Fruit fly (Drosophila melanogaster) whole organism, embryonic: ENCODE results near the gene hry.

Experiments used
- Bgb ChIP-seq: fragments of 200-800 bp; sonication (Bioruptor generic); IDR thresholded peaks from 2 replicates; pipeline ENCODE4 v1.3.6; 2022; ENCODE audit warnings: missing biosample characterization, missing genetic modification characterization; ENCODE audit not compliant: partially characterized antibody
- BtbVII ChIP-seq: fragments of 200-800 bp; sonication (Bioruptor generic); optimal IDR thresholded peaks from 3 replicates; lab custom pipeline; 2017; ENCODE audit warnings: missing biosample characterization, mild to moderate bottlenecking, missing genetic modification characterization
- Bteb2 ChIP-seq: fragments of 200-800 bp; sonication (Bioruptor generic); optimal IDR thresholded peaks from 2 replicates; lab custom pipeline; 2016; ENCODE audit warnings: missing biosample characterization, missing genetic modification characterization
- CG10431 ChIP-seq: fragments of 200-800 bp; sonication (Bioruptor generic); optimal IDR thresholded peaks from 3 replicates; lab custom pipeline; 2018; ENCODE audit warnings: missing biosample characterization, mild to moderate bottlenecking, missing genetic modification characterization
- CG11456 ChIP-seq: fragments of 200-800 bp; sonication (Bioruptor generic); IDR thresholded peaks from 3 replicates; pipeline ENCODE4 v1.3.6; 2022; ENCODE audit warnings: missing biosample characterization, missing genetic modification characterization
- CG11560 ChIP-seq: fragments of 200-800 bp; sonication (Bioruptor generic); IDR thresholded peaks from 3 replicates; pipeline ENCODE4 v1.3.6; 2022; ENCODE audit warnings: missing biosample characterization, missing genetic modification characterization
- CG12299 ChIP-seq: fragments of 200-800 bp; sonication (Bioruptor generic); optimal IDR thresholded peaks from 2 replicates; lab custom pipeline; 2018; ENCODE audit warnings: missing biosample characterization, mild to moderate bottlenecking, missing genetic modification characterization
- CG15011 ChIP-seq: fragments of 200-800 bp; sonication (Bioruptor generic); optimal IDR thresholded peaks from 3 replicates; lab custom pipeline; 2018; ENCODE audit warnings: missing biosample characterization, mild to moderate bottlenecking, missing genetic modification characterization
- CG1529 ChIP-seq: fragments of 200-800 bp; sonication (Bioruptor generic); optimal IDR thresholded peaks from 3 replicates; lab custom pipeline; 2018; ENCODE audit warnings: missing biosample characterization, missing genetic modification characterization
- CG1603 ChIP-seq: fragments of 200-800 bp; sonication (Bioruptor generic); optimal IDR thresholded peaks from 2 replicates; lab custom pipeline; 2019; ENCODE audit warnings: missing biosample characterization, mild to moderate bottlenecking, missing genetic modification characterization, moderate library complexity
- CG17612 ChIP-seq: fragments of 200-800 bp; sonication (Bioruptor generic); IDR thresholded peaks from 2 replicates; pipeline ENCODE4 v1.3.6; 2022; ENCODE audit warnings: missing biosample characterization, missing genetic modification characterization
- CG18619 ChIP-seq: fragments of 200-800 bp; sonication (Bioruptor generic); optimal IDR thresholded peaks from 3 replicates; lab custom pipeline; 2017; ENCODE audit warnings: missing biosample characterization, mild to moderate bottlenecking, missing genetic modification characterization
- CG2199 ChIP-seq: fragments of 200-800 bp; sonication (Bioruptor generic); IDR thresholded peaks from 3 replicates; pipeline ENCODE4 v1.3.6; 2022; ENCODE audit warnings: missing biosample characterization, missing genetic modification characterization
- CG34224 ChIP-seq: fragments of 200-800 bp; sonication (Bioruptor generic); IDR thresholded peaks from 3 replicates; pipeline ENCODE4 v1.3.6; 2022; ENCODE audit warnings: missing biosample characterization, missing genetic modification characterization; ENCODE audit not compliant: partially characterized antibody
- CG34376 ChIP-seq: fragments of 200-800 bp; sonication (Bioruptor generic); optimal IDR thresholded peaks from 2 replicates; lab custom pipeline; 2018; ENCODE audit warnings: missing biosample characterization, mild to moderate bottlenecking, missing genetic modification characterization
- CG42726 ChIP-seq: fragments of 200-800 bp; sonication (Bioruptor generic); IDR thresholded peaks from 2 replicates; pipeline ENCODE4 v1.3.6; 2022; ENCODE audit warnings: missing biosample characterization, missing genetic modification characterization; ENCODE audit not compliant: partially characterized antibody
- CG4617 ChIP-seq: fragments of 200-800 bp; sonication (Bioruptor generic); optimal IDR thresholded peaks from 3 replicates; lab custom pipeline; 2016; ENCODE audit warnings: missing biosample characterization, missing genetic modification characterization, borderline replicate concordance
- CG6683 ChIP-seq: fragments of 200-800 bp; sonication (Bioruptor generic); optimal IDR thresholded peaks from 2 replicates; lab custom pipeline; 2017; ENCODE audit warnings: missing biosample characterization, mild to moderate bottlenecking, missing genetic modification characterization, missing genetic modification reagents
- CG6689 ChIP-seq: fragments of 200-800 bp; sonication (Bioruptor generic); IDR thresholded peaks from 2 replicates; pipeline ENCODE4 v1.3.6; 2022; ENCODE audit warnings: missing biosample characterization, missing genetic modification characterization
- CG8281 ChIP-seq: fragments of 200-800 bp; sonication (Bioruptor generic); optimal IDR thresholded peaks from 2 replicates; lab custom pipeline; 2018; ENCODE audit warnings: missing biosample characterization, mild to moderate bottlenecking, missing genetic modification characterization, moderate library complexity
- CG9727 ChIP-seq: fragments of 200-800 bp; sonication (Bioruptor generic); optimal IDR thresholded peaks from 3 replicates; lab custom pipeline; 2017; ENCODE audit warnings: missing biosample characterization, mild to moderate bottlenecking, missing genetic modification characterization
- Dad ChIP-seq: fragments of 200-800 bp; sonication (Bioruptor generic); optimal IDR thresholded peaks from 3 replicates; lab custom pipeline; 2016; ENCODE audit warnings: missing biosample characterization, missing genetic modification characterization
- Dbx ChIP-seq: fragments of 200-800 bp; sonication (Bioruptor generic); IDR thresholded peaks from 3 replicates; pipeline ENCODE4 v1.3.6; 2022; ENCODE audit warnings: missing biosample characterization, missing genetic modification characterization
- Doc3 ChIP-seq: fragments of 200-800 bp; sonication (Bioruptor generic); IDR thresholded peaks from 3 replicates; pipeline ENCODE4 v1.3.6; 2022; ENCODE audit warnings: missing biosample characterization, missing genetic modification characterization; ENCODE audit not compliant: partially characterized antibody
- HmgD ChIP-seq: fragments of 200-800 bp; sonication (Bioruptor generic); optimal IDR thresholded peaks from 3 replicates; lab custom pipeline; 2016; ENCODE audit warnings: missing biosample characterization, missing genetic modification characterization
- Hr78 ChIP-seq, 2 experiments: fragments of 200-800 bp in 1 of 2; fragments of >200 bp in 1 of 2; sonication (Bioruptor generic) in 1 of 2; optimal IDR thresholded peaks; 2 replicates each; lab custom pipeline; 2017 to 2019; ENCODE audit warnings: missing biosample characterization in 2 of 2, missing genetic modification characterization in 2 of 2, mild to moderate bottlenecking in 1 of 2, moderate library complexity in 1 of 2
- Lhr ChIP-seq: fragments of 200-800 bp; sonication (Bioruptor generic); optimal IDR thresholded peaks from 3 replicates; lab custom pipeline; 2017; ENCODE audit warnings: mild to moderate bottlenecking, missing biosample characterization, missing genetic modification reagents, missing genetic modification characterization
- Sox100B ChIP-seq: fragments of 200-800 bp; sonication (Bioruptor generic); optimal IDR thresholded peaks from 3 replicates; lab custom pipeline; 2018; ENCODE audit warnings: missing biosample characterization, mild to moderate bottlenecking, missing genetic modification characterization
- Usf ChIP-seq: fragments of 200-800 bp; sonication (Bioruptor generic); optimal IDR thresholded peaks from 2 replicates; lab custom pipeline; 2017; ENCODE audit warnings: missing genotype, missing biosample characterization, missing genetic modification characterization
- da ChIP-seq: fragments of 200-800 bp; sonication (Bioruptor generic); optimal IDR thresholded peaks from 2 replicates; lab custom pipeline; 2016; ENCODE audit warnings: missing biosample characterization, missing genetic modification characterization
- esg ChIP-seq: fragments of 200-800 bp; sonication (Bioruptor generic); conservative IDR thresholded peaks from 2 replicates; pipeline ENCODE4 v1.3.6; 2022; ENCODE audit warnings: missing biosample characterization, missing genetic modification characterization
- eyg ChIP-seq: fragments of 200-800 bp; sonication (Bioruptor generic); optimal IDR thresholded peaks from 3 replicates; lab custom pipeline; 2016; ENCODE audit warnings: missing biosample characterization, missing genetic modification characterization
- gcm ChIP-seq: fragments of 200-800 bp; sonication (Bioruptor generic); optimal IDR thresholded peaks from 2 replicates; lab custom pipeline; 2019; ENCODE audit warnings: missing biosample characterization, mild to moderate bottlenecking, missing genetic modification characterization, moderate library complexity
- grn ChIP-seq: fragments of 200-800 bp; sonication (Bioruptor generic); optimal IDR thresholded peaks from 3 replicates; lab custom pipeline; 2017; ENCODE audit warnings: missing biosample characterization, missing genetic modification characterization
- hkb ChIP-seq, 2 experiments: fragments of 200-800 bp in 1 of 2; fragments of >200 bp in 1 of 2; sonication (Bioruptor generic) in 1 of 2; IDR thresholded peaks in 1 of 2; optimal IDR thresholded peaks in 1 of 2; 2 replicates each; pipeline versions ENCODE4 v1.3.6 to Lab custom; 2017 to 2022; ENCODE audit warnings: missing biosample characterization in 1 of 2, missing genetic modification characterization in 1 of 2
- insv ChIP-seq, 2 experiments: fragments of 200-800 bp; sonication (Bioruptor generic); optimal IDR thresholded peaks; 3 replicates each; lab custom pipeline; 2016 to 2018; ENCODE audit warnings: missing biosample characterization in 2 of 2, missing genetic modification characterization in 2 of 2
- ken ChIP-seq: fragments of 200-800 bp; sonication (Bioruptor generic); IDR thresholded peaks from 3 replicates; pipeline ENCODE4 v1.3.6; 2022; ENCODE audit warnings: missing biosample characterization, missing genetic modification characterization
- nerfin-1 ChIP-seq: fragments of 200-800 bp; sonication (Bioruptor generic); optimal IDR thresholded peaks from 3 replicates; lab custom pipeline; 2019; ENCODE audit warnings: missing biosample characterization, mild to moderate bottlenecking, missing genetic modification characterization, moderate library complexity
- nerfin-2 ChIP-seq: fragments of 200-800 bp; sonication (Bioruptor generic); IDR thresholded peaks from 2 replicates; pipeline ENCODE4 v1.3.6; 2022; ENCODE audit warnings: missing biosample characterization, missing genetic modification characterization; ENCODE audit not compliant: partially characterized antibody
- oc ChIP-seq: fragments of 200-800 bp; sonication (Bioruptor generic); optimal IDR thresholded peaks from 2 replicates; lab custom pipeline; 2018; ENCODE audit warnings: missing biosample characterization, mild to moderate bottlenecking, missing genetic modification characterization, moderate library complexity
- pb ChIP-seq: fragments of 200-800 bp; sonication (Bioruptor generic); optimal IDR thresholded peaks from 3 replicates; lab custom pipeline; 2016; ENCODE audit warnings: missing biosample characterization, missing genetic modification characterization
- rib ChIP-seq: fragments of 200-800 bp; sonication (Bioruptor generic); IDR thresholded peaks from 2 replicates; pipeline ENCODE4 v1.3.6; 2022; ENCODE audit warnings: missing biosample characterization, missing genetic modification characterization
- ro ChIP-seq: fragments of 200-800 bp; sonication (Bioruptor generic); IDR thresholded peaks from 2 replicates; pipeline ENCODE4 v1.3.6; 2022; ENCODE audit warnings: missing biosample characterization, missing genetic modification characterization
- sens-2 ChIP-seq: fragments of 200-800 bp; sonication (Bioruptor generic); IDR thresholded peaks from 2 replicates; pipeline ENCODE4 v1.3.6; 2022; ENCODE audit warnings: missing biosample characterization, missing genetic modification characterization
- slou ChIP-seq: fragments of 200-800 bp; sonication (Bioruptor generic); optimal IDR thresholded peaks from 3 replicates; lab custom pipeline; 2016; ENCODE audit warnings: missing biosample characterization, missing genetic modification characterization
- sna ChIP-seq: fragments of 200-800 bp; sonication (Bioruptor generic); IDR thresholded peaks from 2 replicates; pipeline ENCODE4 v1.3.6; 2022; ENCODE audit warnings: missing biosample characterization, missing genetic modification characterization; ENCODE audit not compliant: partially characterized antibody
- tll ChIP-seq, 2 experiments: fragments of 200-800 bp in 1 of 2; fragments of >200 bp in 1 of 2; sonication (Bioruptor generic) in 1 of 2; optimal IDR thresholded peaks; 2 replicates each; lab custom pipeline; 2017 to 2019; ENCODE audit warnings: missing biosample characterization in 2 of 2, missing genetic modification characterization in 2 of 2, mild to moderate bottlenecking in 1 of 2, moderate library complexity in 1 of 2
- ttk ChIP-seq: fragments of 200-800 bp; sonication (Bioruptor generic); IDR thresholded peaks from 2 replicates; pipeline ENCODE4 v2.1.2; 2022; ENCODE audit warnings: missing biosample characterization, missing genetic modification characterization
- unpg ChIP-seq: fragments of 200-800 bp; sonication (Bioruptor generic); optimal IDR thresholded peaks from 3 replicates; lab custom pipeline; 2018; ENCODE audit warnings: missing biosample characterization, mild to moderate bottlenecking, missing genetic modification characterization, moderate library complexity

The hry gene

DNA sequence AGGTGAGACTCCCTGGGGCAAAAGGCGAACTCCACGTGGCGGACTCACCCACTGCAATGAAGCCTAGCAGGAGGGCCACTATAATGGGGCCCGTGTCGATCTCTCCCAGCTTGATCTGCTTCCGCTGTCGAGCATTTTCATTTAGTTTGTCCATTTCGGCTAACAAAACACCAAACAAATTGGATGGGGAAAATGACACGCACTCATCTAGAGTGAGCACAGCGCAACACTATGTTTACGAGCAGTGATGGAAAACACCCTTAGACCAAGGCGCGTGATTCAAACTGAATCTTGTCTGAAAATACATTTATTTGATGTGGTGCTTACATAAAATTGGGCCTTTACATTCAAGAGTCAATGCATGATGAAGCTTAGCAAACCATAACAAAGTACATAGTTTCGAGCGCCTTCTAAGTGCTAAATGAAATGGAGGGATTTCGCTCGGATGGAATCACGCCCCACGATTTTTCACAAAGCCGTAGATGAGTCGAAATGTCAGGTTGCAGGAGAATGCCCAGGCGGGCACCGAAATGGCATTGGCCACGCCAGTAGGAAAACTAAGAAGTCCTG is 44.5 kb downstream of the hry start, which contains the start of gene SrpRbeta (continued):
- no peak for TF ChIP-seq hkb (optimal IDR thresholded peaks at IDR 0.05; lab: Kevin White, UChicago)
- TF ChIP-seq hkb (GFP tag; IDR thresholded peaks at IDR 0.05; lab: Robert Waterston, UW): no peak
- no peak for TF ChIP-seq CG17612 (GFP tag; lab: Robert Waterston, UW)
- no peak for TF ChIP-seq CG6683 (GFP tag; lab: Kevin White, UChicago)
- TF ChIP-seq Lhr (GFP tag; lab: Kevin White, UChicago): no peak
- peak; percentile 22 for TF ChIP-seq CG4617 (GFP tag; lab: Kevin White, UChicago)
- TF ChIP-seq CG12299 (tag; lab: Kevin White, UChicago): no peak
- peak; percentile 26 for TF ChIP-seq Dad (GFP tag; lab: Kevin White, UChicago)
- TF ChIP-seq tll (GFP tag; optimal IDR thresholded peaks at IDR 0.05; lab: Kevin White, UChicago): no peak
- TF ChIP-seq insv (GFP tag; optimal IDR thresholded peaks at IDR 0.05; lab: Kevin White, UChicago): no peak
- no peak for TF ChIP-seq CG11560 (tag; lab: Robert Waterston, UW)
- no peak; the same call in 2 of the 3 replicates for TF ChIP-seq Dbx (GFP tag; lab: Robert Waterston, UW)
- TF ChIP-seq CG6689 (GFP tag; lab: Robert Waterston, UW): no peak
- no peak for TF ChIP-seq CG10431 (GFP tag; lab: Kevin White, UChicago)
- TF ChIP-seq Bteb2 (GFP tag; lab: Kevin White, UChicago): peak; percentile 43
- TF ChIP-seq CG18619 (GFP tag; lab: Kevin White, UChicago): no peak
- TF ChIP-seq CG9727: no peak
- no peak for TF ChIP-seq sens-2 (GFP tag; lab: Robert Waterston, UW)
- TF ChIP-seq CG42726 (GFP tag; lab: Robert Waterston, UW): no peak
- TF ChIP-seq CG15011: no peak
- 0 out of 3 replicates have a peak, but pooled peaks have one; percentile 5 for TF ChIP-seq ken
- TF ChIP-seq nerfin-2 (GFP tag; lab: Robert Waterston, UW): no peak
- no peak for TF ChIP-seq BtbVII (GFP tag; lab: Kevin White, UChicago)
- no peak for TF ChIP-seq ro
- TF ChIP-seq oc: no peak
- TF ChIP-seq CG34376: peak; percentile 34
- TF ChIP-seq sna (GFP tag; lab: Robert Waterston, UW): no peak
- no peak for TF ChIP-seq ttk (GFP tag; lab: Robert Waterston, UW)
- peak; percentile 40 for TF ChIP-seq CG1603 (tag; lab: Kevin White, UChicago)
- no peak for TF ChIP-seq Sox100B (GFP tag; lab: Kevin White, UChicago)
- TF ChIP-seq CG1529: no peak
- TF ChIP-seq gcm (GFP tag; lab: Kevin White, UChicago): no peak
- peak; percentile 21; the same call in 1 of the 3 replicates for TF ChIP-seq CG34224 (GFP tag; lab: Robert Waterston, UW)
- peak; percentile 23; the same call in 1 of the 3 replicates for TF ChIP-seq CG11456 (GFP tag; lab: Robert Waterston, UW)
- TF ChIP-seq CG8281 (tag; lab: Kevin White, UChicago): no peak
- TF ChIP-seq esg (GFP tag; lab: Robert Waterston, UW): no peak
- no peak for TF ChIP-seq Bgb (GFP tag; lab: Robert Waterston, UW)
- TF ChIP-seq CG2199 (GFP tag; lab: Robert Waterston, UW): no peak
- TF ChIP-seq Usf: no peak
- no peak for TF ChIP-seq slou (GFP tag; lab: Kevin White, UChicago)
- TF ChIP-seq da: no peak
- TF ChIP-seq Hr78 (GFP tag; optimal IDR thresholded peaks at IDR 0.05; lab: Kevin White, UChicago): no peak
- TF ChIP-seq nerfin-1 (tag; lab: Kevin White, UChicago): no peak
- TF ChIP-seq HmgD (GFP tag; lab: Kevin White, UChicago): peak; percentile 41
- no peak for TF ChIP-seq pb (GFP tag; lab: Kevin White, UChicago)
- TF ChIP-seq eyg: no peak
- TF ChIP-seq unpg (GFP tag; lab: Kevin White, UChicago): no peak
- no peak for TF ChIP-seq grn (GFP tag; lab: Kevin White, UChicago)
- no peak for TF ChIP-seq Doc3 (GFP tag; lab: Robert Waterston, UW)
- no peak for TF ChIP-seq rib (GFP tag; lab: Robert Waterston, UW)
